Fruit fly (Drosophila melanogaster): ENCODE measurements around the gene CG31697.
A peak's percentile ranks its signal among the peaks of the same experiment; 100 is the strongest.

The CG31697 gene

DNA sequence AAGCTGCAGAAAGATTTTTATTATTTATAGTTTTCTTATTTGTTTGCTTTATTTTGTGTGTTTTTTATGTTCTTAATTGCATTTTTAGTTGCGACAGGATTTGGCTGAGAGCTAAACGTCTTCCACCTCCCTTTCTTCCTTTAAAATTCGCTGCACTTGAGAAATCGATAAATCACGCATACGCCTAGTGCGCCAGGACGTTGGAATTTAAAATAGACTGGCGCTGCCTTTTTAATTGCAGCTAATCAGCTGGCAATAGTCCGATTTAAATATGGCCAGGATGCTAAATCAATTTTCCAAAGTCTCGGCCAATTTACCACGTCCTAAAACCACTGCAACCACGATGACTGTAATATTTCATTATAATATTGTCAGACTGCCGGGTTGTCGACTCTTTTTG, 8.4 kb upstream of the CG31697 start:
- TF ChIP-seq Med (GFP tag) (peak; percentile 27), CG7372 (GFP tag; IDR thresholded peaks at IDR 0.05) (peak; percentile 79), Taf1 (GFP tag; IDR thresholded peaks at IDR 0.05) (no peak), onecut (GFP tag; IDR thresholded peaks at IDR 0.05) (peak; percentile 97), CG16813 (GFP tag; IDR thresholded peaks at IDR 0.05; ENCODE audit: partially characterized antibody) (no peak), hbn (GFP tag; IDR thresholded peaks at IDR 0.05; ENCODE audit: partially characterized antibody) (0 out of 2 replicates have a peak, but pooled peaks have one; percentile 13), sens (GFP tag) (peak; percentile 69)

DNA sequence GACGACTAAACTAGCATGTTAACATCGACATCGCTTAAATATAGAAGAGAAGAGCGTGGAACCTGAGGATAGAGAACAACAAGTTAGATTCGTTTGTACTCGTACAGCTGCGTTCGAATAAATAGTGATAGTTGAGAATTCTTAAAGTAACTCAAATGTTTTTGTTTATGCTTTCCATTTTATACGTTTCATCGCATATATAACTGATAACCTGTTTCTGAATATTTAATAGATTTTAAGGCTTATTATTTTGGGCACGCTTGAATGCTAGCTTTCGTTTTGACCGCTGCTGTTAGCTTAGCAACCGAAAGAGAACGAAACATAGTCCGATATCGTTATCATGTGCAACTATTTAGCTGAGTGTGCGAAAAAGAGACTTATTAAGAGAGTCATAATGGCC, 6.9 kb upstream of the CG31697 start:
- TF ChIP-seq CHES-1-like (GFP tag; optimal IDR thresholded peaks at IDR 0.05) (peak; percentile 97), mam (GFP tag; optimal IDR thresholded peaks at IDR 0.05) (peak; percentile 98), Scr (GFP tag; IDR thresholded peaks at IDR 0.05; ENCODE audit: partially characterized antibody) (no peak), CG11696 (GFP tag; IDR thresholded peaks at IDR 0.05) (peak; percentile 100), CG18011 (GFP tag; optimal IDR thresholded peaks at IDR 0.05) (peak; percentile 87), onecut (GFP tag; IDR thresholded peaks at IDR 0.05) (peak; percentile 80), ems (GFP tag; optimal IDR thresholded peaks at IDR 0.05) (peak; percentile 96), Jarid2 (GFP tag; optimal IDR thresholded peaks at IDR 0.05) (peak; percentile 76), pho (GFP tag; optimal IDR thresholded peaks at IDR 0.05) (peak; percentile 98), amos (GFP tag; IDR thresholded peaks at IDR 0.05; ENCODE audit: partially characterized antibody) (no peak), dpn (GFP tag; optimal IDR thresholded peaks at IDR 0.05) (peak; percentile 95 to 97), CG17912 (GFP tag; optimal IDR thresholded peaks at IDR 0.05) (peak; percentile 25), fd64A (GFP tag; optimal IDR thresholded peaks at IDR 0.05) (peak; percentile 53), peb (GFP tag; IDR thresholded peaks at IDR 0.05) (peak; percentile 77), vnd (GFP tag; IDR thresholded peaks at IDR 0.05; ENCODE audit: partially characterized antibody) (no peak), run (tag; optimal IDR thresholded peaks at IDR 0.05) (peak; percentile 85), CG30020 (tag; optimal IDR thresholded peaks at IDR 0.05) (peak; percentile 39), esg (GFP tag; conservative IDR thresholded peaks at IDR 0.05) (peak; percentile 93), ham (GFP tag; IDR thresholded peaks at IDR 0.05) (peak; percentile 95), tio (GFP tag; optimal IDR thresholded peaks at IDR 0.05) (no peak), CG17612 (GFP tag; IDR thresholded peaks at IDR 0.05) (peak; percentile 90), CG2116 (GFP tag; optimal IDR thresholded peaks at IDR 0.05) (peak; percentile 70), schlank (tag; optimal IDR thresholded peaks at IDR 0.05) (peak; percentile 98), org-1 (GFP tag; optimal IDR thresholded peaks at IDR 0.05) (peak; percentile 95), Oaz (GFP tag; IDR thresholded peaks at IDR 0.05) (peak; percentile 92), Kr (GFP tag; optimal IDR thresholded peaks at IDR 0.05) (no peak), psq (GFP tag; optimal IDR thresholded peaks at IDR 0.05) (peak; percentile 55), maf-S (GFP tag; optimal IDR thresholded peaks at IDR 0.05) (peak; percentile 96), CG32532 (GFP tag; IDR thresholded peaks at IDR 0.05) (peak; percentile 99), CG14667 (GFP tag; IDR thresholded peaks at IDR 0.05) (peak; percentile 93), CG1233 (GFP tag; optimal IDR thresholded peaks at IDR 0.05) (peak; percentile 94), Six4 (GFP tag; optimal IDR thresholded peaks at IDR 0.05) (peak; percentile 84), CG15073 (GFP tag; optimal IDR thresholded peaks at IDR 0.05) (peak; percentile 28), nerfin-2 (GFP tag; IDR thresholded peaks at IDR 0.05; ENCODE audit: partially characterized antibody) (no peak), CG18476 (GFP tag; optimal IDR thresholded peaks at IDR 0.05) (peak; percentile 91), zen (tag; optimal IDR thresholded peaks at IDR 0.05) (peak; percentile 78), ssp (GFP tag; IDR thresholded peaks at IDR 0.05) (peak; percentile 83), fd102C (GFP tag; optimal IDR thresholded peaks at IDR 0.05) (peak; percentile 6), ind (GFP tag; optimal IDR thresholded peaks at IDR 0.05) (peak; percentile 96), chif (GFP tag; optimal IDR thresholded peaks at IDR 0.05) (peak; percentile 83 to 93), CG11093 (GFP tag; IDR thresholded peaks at IDR 0.05) (peak; percentile 85), Gsc (GFP tag; IDR thresholded peaks at IDR 0.05) (peak; percentile 66), Mrtf (GFP tag; IDR thresholded peaks at IDR 0.05) (peak; percentile 95), sug (tag; optimal IDR thresholded peaks at IDR 0.05) (peak; percentile 95)

Data from whole organism, embryonic.